Worm (Caenorhabditis elegans) whole organism, L2 larva: ENCODE results near the gene C18B10.6.

Experiments
- C34F6.9 ChIP-seq: fragments of 150-350 bp; optimal IDR thresholded peaks from 2 replicates; lab custom pipeline; 2014; ENCODE audit warnings: missing biosample characterization, missing genetic modification characterization
- F13H6.1 ChIP-seq: sonication (generic microtip); optimal IDR thresholded peaks from 2 replicates; lab custom pipeline; 2016; ENCODE audit warnings: missing genetic modification characterization, missing compliant biosample characterization
- R02D3.7 ChIP-seq: fragments of 150-350 bp; optimal IDR thresholded peaks from 2 replicates; lab custom pipeline; 2014; ENCODE audit warnings: missing biosample characterization, missing genetic modification characterization
- aly-2 ChIP-seq: fragments of 150-350 bp; optimal IDR thresholded peaks from 2 replicates; lab custom pipeline; 2014; ENCODE audit warnings: missing biosample characterization, missing genetic modification characterization
- ama-1 ChIP-seq: fragments of 150-350 bp; optimal IDR thresholded peaks from 2 replicates; lab custom pipeline; 2018; ENCODE audit warnings: inconsistent platforms
- blmp-1 ChIP-seq: sonication (generic microtip); optimal IDR thresholded peaks from 2 replicates; lab custom pipeline; 2017; ENCODE audit warnings: missing genetic modification characterization, mild to moderate bottlenecking, missing compliant biosample characterization, antibody characterized with exemption, moderate library complexity; ENCODE audit not compliant: insufficient read depth
- ceh-16 ChIP-seq: fragments of 150-350 bp; optimal IDR thresholded peaks from 2 replicates; lab custom pipeline; 2014; ENCODE audit warnings: missing biosample characterization, missing genetic modification characterization
- ceh-82 ChIP-seq: fragments of 150-350 bp; optimal IDR thresholded peaks from 2 replicates; lab custom pipeline; 2014; ENCODE audit warnings: missing biosample characterization, missing genetic modification characterization
- crh-2 ChIP-seq: sonication (generic microtip); optimal IDR thresholded peaks from 2 replicates; lab custom pipeline; 2017; ENCODE audit warnings: missing biosample characterization, missing genetic modification characterization
- dmd-4 ChIP-seq: sonication (generic microtip); optimal IDR thresholded peaks from 2 replicates; lab custom pipeline; 2017; ENCODE audit warnings: missing biosample characterization, missing genetic modification characterization
- egl-27 ChIP-seq: sonication (generic microtip); optimal IDR thresholded peaks from 3 replicates; lab custom pipeline; 2017; ENCODE audit warnings: missing biosample characterization, missing genetic modification reagents, missing genetic modification characterization
- elt-1 ChIP-seq: fragments of 150-350 bp; optimal IDR thresholded peaks from 2 replicates; lab custom pipeline; 2014; ENCODE audit warnings: missing biosample characterization, missing genetic modification characterization
- elt-3 ChIP-seq: sonication (generic microtip); optimal IDR thresholded peaks from 2 replicates; lab custom pipeline; 2017; ENCODE audit warnings: missing biosample characterization, missing genetic modification characterization
- fos-1 ChIP-seq: fragments of 150-350 bp; optimal IDR thresholded peaks from 2 replicates; lab custom pipeline; 2014; ENCODE audit warnings: missing biosample characterization, missing genetic modification characterization
- gmeb-1 ChIP-seq: fragments of 150-350 bp; optimal IDR thresholded peaks from 2 replicates; lab custom pipeline; 2014; ENCODE audit warnings: missing biosample characterization, missing genetic modification characterization
- lin-13 ChIP-seq: fragments of 150-350 bp; optimal IDR thresholded peaks from 2 replicates; lab custom pipeline; 2014; ENCODE audit warnings: missing biosample characterization, missing genetic modification reagents, missing genetic modification characterization
- lin-39 ChIP-seq: fragments of 150-350 bp; optimal IDR thresholded peaks from 2 replicates; lab custom pipeline; 2014; ENCODE audit warnings: missing biosample characterization, missing genetic modification reagents, missing genetic modification characterization
- mab-5 ChIP-seq: fragments of 150-350 bp; optimal IDR thresholded peaks from 2 replicates; lab custom pipeline; 2014; ENCODE audit warnings: missing biosample characterization, missing genetic modification characterization
- mbf-1 ChIP-seq: sonication (generic microtip); optimal IDR thresholded peaks from 2 replicates; lab custom pipeline; 2017; ENCODE audit warnings: missing biosample characterization, missing genetic modification characterization
- nhr-10 ChIP-seq: sonication (generic microtip); optimal IDR thresholded peaks from 2 replicates; lab custom pipeline; 2017; ENCODE audit warnings: missing biosample characterization, missing genetic modification characterization
- nhr-12 ChIP-seq: fragments of 150-350 bp; optimal IDR thresholded peaks from 2 replicates; lab custom pipeline; 2014; ENCODE audit warnings: missing biosample characterization, missing genetic modification characterization
- nhr-129 ChIP-seq: fragments of 150-350 bp; optimal IDR thresholded peaks from 2 replicates; lab custom pipeline; 2014; ENCODE audit warnings: missing biosample characterization, missing genetic modification characterization
- nhr-21 ChIP-seq: fragments of 150-350 bp; optimal IDR thresholded peaks from 2 replicates; lab custom pipeline; 2014; ENCODE audit warnings: missing biosample characterization, missing genetic modification characterization
- nhr-237 ChIP-seq: fragments of 150-350 bp; optimal IDR thresholded peaks from 2 replicates; lab custom pipeline; 2014; ENCODE audit warnings: missing biosample characterization, missing genetic modification characterization
- nhr-25 ChIP-seq: fragments of 150-350 bp; sonication (generic microtip); optimal IDR thresholded peaks from 3 replicates; lab custom pipeline; 2014; ENCODE audit warnings: missing biosample characterization, missing genetic modification characterization
- nhr-6 ChIP-seq: fragments of 150-350 bp; optimal IDR thresholded peaks from 2 replicates; lab custom pipeline; 2014; ENCODE audit warnings: missing biosample characterization, missing genetic modification characterization
- nhr-77 ChIP-seq: fragments of 150-350 bp; optimal IDR thresholded peaks from 2 replicates; lab custom pipeline; 2014; ENCODE audit warnings: missing biosample characterization, missing genetic modification characterization
- peb-1 ChIP-seq: fragments of 150-350 bp; optimal IDR thresholded peaks from 2 replicates; lab custom pipeline; 2014; ENCODE audit warnings: missing biosample characterization, missing genetic modification characterization
- sem-4 ChIP-seq: fragments of 150-350 bp; optimal IDR thresholded peaks from 2 replicates; lab custom pipeline; 2014; ENCODE audit warnings: missing biosample characterization, missing genetic modification reagents, missing genetic modification characterization
- skn-1 ChIP-seq: sonication (generic microtip); optimal IDR thresholded peaks from 2 replicates; lab custom pipeline; 2017; ENCODE audit warnings: missing biosample characterization, missing genetic modification characterization
- sma-3 ChIP-seq: sonication (generic microtip); optimal IDR thresholded peaks from 2 replicates; lab custom pipeline; 2016; ENCODE audit warnings: missing genetic modification reagents, missing genetic modification characterization, missing compliant biosample characterization
- snpc-4 ChIP-seq: fragments of 150-350 bp; optimal IDR thresholded peaks from 2 replicates; lab custom pipeline; 2014; ENCODE audit warnings: missing biosample characterization, missing genetic modification characterization
- unc-39 ChIP-seq: fragments of 150-350 bp; optimal IDR thresholded peaks from 2 replicates; lab custom pipeline; 2014; ENCODE audit warnings: missing biosample characterization, missing genetic modification characterization
- unc-55 ChIP-seq: fragments of 150-350 bp; sonication (generic microtip); optimal IDR thresholded peaks from 3 replicates; lab custom pipeline; 2014; ENCODE audit warnings: missing biosample characterization, missing genetic modification reagents, missing genetic modification characterization
- unc-62 ChIP-seq: fragments of 150-350 bp; optimal IDR thresholded peaks from 2 replicates; lab custom pipeline; 2014; ENCODE audit warnings: missing biosample characterization, missing genetic modification reagents, missing genetic modification characterization
- zag-1 ChIP-seq: fragments of 150-350 bp; optimal IDR thresholded peaks from 2 replicates; lab custom pipeline; 2014; ENCODE audit warnings: missing biosample characterization, missing genetic modification characterization
- ztf-1 ChIP-seq: fragments of 200-800 bp; sonication (Bioruptor generic); conservative IDR thresholded peaks from 2 replicates; pipeline ENCODE4 v1.3.6; 2022; ENCODE audit warnings: missing genetic modification characterization, missing compliant biosample characterization

Gene C18B10.6

ce11 chrV:7480949-7481348 lies at the start of gene C18B10.6:
TSS of gene C18B10.6 (minus strand) at chrV:7481049.
- TF ChIP-seq unc-55 (GFP tag; lab: Kevin White, UChicago) = no peak
- TF ChIP-seq nhr-6 = no peak
- no peak for TF ChIP-seq egl-27 (tag; lab: Kevin White, UChicago)
- no peak for TF ChIP-seq C34F6.9 (tag; lab: Kevin White, UChicago)
- TF ChIP-seq F13H6.1 (tag; lab: Kevin White, UChicago) = no peak
- no peak for TF ChIP-seq crh-2 (tag; lab: Kevin White, UChicago)
- no peak for TF ChIP-seq nhr-77
- no peak for TF ChIP-seq snpc-4 (tag; lab: Kevin White, UChicago)
- TF ChIP-seq, all 48 proteins: peak for 0

- TF ChIP-seq lin-39 = no peak
- no peak for TF ChIP-seq R02D3.7
- TF ChIP-seq ceh-16 (tag; lab: Kevin White, UChicago) = no peak
- no peak for TF ChIP-seq nhr-25
- TF ChIP-seq elt-1 (tag; lab: Kevin White, UChicago) = no peak
- no peak for TF ChIP-seq sma-3 (GFP tag; lab: Kevin White, UChicago)
- no peak for TF ChIP-seq nhr-6
- TF ChIP-seq egl-27 (tag; lab: Kevin White, UChicago) = no peak
- no peak for TF ChIP-seq sem-4 (tag; lab: Kevin White, UChicago)
- no peak for TF ChIP-seq mab-5 (tag; lab: Kevin White, UChicago)
- no peak for TF ChIP-seq ceh-82
- TF ChIP-seq nhr-237 = no peak
- no peak for TF ChIP-seq dmd-4 (tag; lab: Kevin White, UChicago)
- TF ChIP-seq, all 48 proteins: peak for 0
Observed at ce11 chrV:7529840-7530239, 49.0 kb upstream of the C18B10.6 start, which contains the start of gene swt-2. TSS of gene swt-2 (plus strand) at chrV:7530140.

ce11 chrV:7528816-7529215 lies 48.0 kb upstream of the C18B10.6 start, which contains the start of gene C54F6.5:
TSS of gene C54F6.5 (plus strand) at chrV:7529116.
- TF ChIP-seq lin-13 (no peak), skn-1 (tag; lab: Kevin White, UChicago) (no peak), fos-1 (tag; lab: Kevin White, UChicago) (no peak), R02D3.7 (no peak), peb-1 (no peak), ceh-16 (tag; lab: Kevin White, UChicago) (no peak), aly-2 (tag; lab: Kevin White, UChicago) (no peak), unc-55 (GFP tag; lab: Kevin White, UChicago) (no peak), nhr-6 (no peak), zag-1 (tag; lab: Kevin White, UChicago) (no peak)

- no peak for TF ChIP-seq zag-1 (tag; lab: Kevin White, UChicago)
- TF ChIP-seq blmp-1 (tag; lab: Kevin White, UChicago) = no peak
- no peak for TF ChIP-seq R02D3.7
- no peak for TF ChIP-seq sem-4 (tag; lab: Kevin White, UChicago)
- no peak for TF ChIP-seq mbf-1 (tag; lab: Kevin White, UChicago)
- no peak for TF ChIP-seq unc-55 (GFP tag; lab: Kevin White, UChicago)
- no peak for TF ChIP-seq ama-1
- no peak for TF ChIP-seq nhr-6
- TF ChIP-seq F13H6.1 (tag; lab: Kevin White, UChicago) = no peak
- no peak for TF ChIP-seq nhr-21 (tag; lab: Kevin White, UChicago)
- no peak for TF ChIP-seq unc-62
- TF ChIP-seq fos-1 (tag; lab: Kevin White, UChicago) = no peak
- no peak for TF ChIP-seq aly-2 (tag; lab: Kevin White, UChicago)
- TF ChIP-seq nhr-77 = no peak
- TF ChIP-seq unc-39 (tag; lab: Kevin White, UChicago) = no peak
- TF ChIP-seq skn-1 (tag; lab: Kevin White, UChicago) = no peak
Observed at ce11 chrV:7527153-7527552, 46.3 kb upstream of the C18B10.6 start, which contains the start of gene C54F6.17. TSS of gene C54F6.17 (plus strand) at chrV:7527453.

ce11 chrV:7525695-7526094 lies 44.8 kb upstream of the C18B10.6 start, which contains the start of gene C54F6.18:
TSS of gene C54F6.18 (plus strand) at chrV:7525995.
- TF ChIP-seq ztf-1 (GFP tag; lab: Robert Waterston, UW) (no peak), ama-1 (no peak), egl-27 (tag; lab: Kevin White, UChicago) (no peak), nhr-6 (no peak), ceh-82 (no peak), nhr-129 (tag; lab: Kevin White, UChicago) (no peak), crh-2 (tag; lab: Kevin White, UChicago) (no peak), nhr-25 (no peak), C34F6.9 (tag; lab: Kevin White, UChicago) (no peak), gmeb-1 (tag; lab: Kevin White, UChicago) (no peak), aly-2 (tag; lab: Kevin White, UChicago) (no peak), nhr-77 (no peak), skn-1 (tag; lab: Kevin White, UChicago) (no peak), nhr-12 (tag; lab: Kevin White, UChicago) (no peak), unc-55 (GFP tag; lab: Kevin White, UChicago) (no peak), nhr-10 (tag; lab: Kevin White, UChicago) (no peak), snpc-4 (tag; lab: Kevin White, UChicago) (no peak), elt-3 (no peak)
- TF ChIP-seq, all 48 proteins: peak for 0
